Worm (Caenorhabditis elegans): ENCODE data around the gene nxf-1.

Gene nxf-1

ce11 chrV:14366487-14366962 lies 48.3 kb downstream of the nxf-1 start (continued):
- TF ChIP-seq sdz-12 (GFP tag; optimal IDR thresholded peaks at IDR 0.05), result no peak
- peak; percentile 96 for TF ChIP-seq hlh-11 (tag; optimal IDR thresholded peaks at IDR 0.05)
- TF ChIP-seq mes-2 (tag; optimal IDR thresholded peaks at IDR 0.05; ENCODE audit: poor library complexity, severe bottlenecking), result peak; percentile 56
- TF ChIP-seq ces-1 (GFP tag; optimal IDR thresholded peaks at IDR 0.05), result peak; percentile 22
- peak; percentile 50; the same call in 1 of the 2 replicates for TF ChIP-seq arid-1 (GFP tag; conservative IDR thresholded peaks at IDR 0.05)
- no peak for TF ChIP-seq nhr-111 (GFP tag; optimal IDR thresholded peaks at IDR 0.05)
- TF ChIP-seq Y75B8A.6 (GFP tag; IDR thresholded peaks at IDR 0.05), result no peak
- peak; percentile 68; the same call in 1 of the 2 replicates for TF ChIP-seq php-3 (GFP tag; IDR thresholded peaks at IDR 0.05)
- TF ChIP-seq ceh-20 (GFP tag; IDR thresholded peaks at IDR 0.05), result peak; percentile 66; the same call in 1 of the 2 replicates
- peak; percentile 22 for TF ChIP-seq nhr-25 (tag; optimal IDR thresholded peaks at IDR 0.05; ENCODE audit: borderline replicate concordance, insufficient read depth)
- no peak for TF ChIP-seq F26F4.8 (GFP tag; conservative IDR thresholded peaks at IDR 0.05)
- no peak for TF ChIP-seq F44E2.7 (GFP tag; IDR thresholded peaks at IDR 0.05)
- TF ChIP-seq rbr-2 (tag; optimal IDR thresholded peaks at IDR 0.05), result peak; percentile 87
- peak; percentile 27 for TF ChIP-seq duxl-1 (tag; optimal IDR thresholded peaks at IDR 0.05; ENCODE audit: poor library complexity)
- TF ChIP-seq set-16 (GFP tag; IDR thresholded peaks at IDR 0.05), result peak; percentile 100
- peak; percentile 80 for TF ChIP-seq egl-43 (GFP tag; IDR thresholded peaks at IDR 0.05)
- TF ChIP-seq F10B5.3 (tag; optimal IDR thresholded peaks at IDR 0.05), result peak; percentile 25
- no peak for TF ChIP-seq ZK337.2 (GFP tag; IDR thresholded peaks at IDR 0.05)
- TF ChIP-seq lin-38 (GFP tag; IDR thresholded peaks at IDR 0.05), result peak; percentile 55
- peak; percentile 46 for TF ChIP-seq daf-12 (tag; optimal IDR thresholded peaks at IDR 0.05)
- TF ChIP-seq tag-97 (GFP tag; IDR thresholded peaks at IDR 0.05), result no peak
- TF ChIP-seq nhr-41 (GFP tag; IDR thresholded peaks at IDR 0.05), result no peak
- TF ChIP-seq aly-2 (tag; optimal IDR thresholded peaks at IDR 0.05), result no peak
- peak; percentile 78 for TF ChIP-seq nhr-28 (tag; optimal IDR thresholded peaks at IDR 0.05)
- TF ChIP-seq R02D3.7 (tag; optimal IDR thresholded peaks at IDR 0.05), result no peak
- TF ChIP-seq zfp-3 (GFP tag; conservative IDR thresholded peaks at IDR 0.05), result no peak
- no peak for TF ChIP-seq ZK546.5 (tag; optimal IDR thresholded peaks at IDR 0.05)
- TF ChIP-seq Y5F2A.4 (GFP tag; optimal IDR thresholded peaks at IDR 0.05), result no peak
- TF ChIP-seq snpc-4 (tag; optimal IDR thresholded peaks at IDR 0.05), result no peak
- TF ChIP-seq madf-9 (GFP tag; conservative IDR thresholded peaks at IDR 0.05), result peak; percentile 99
- TF ChIP-seq dve-1 (tag; optimal IDR thresholded peaks at IDR 0.05; ENCODE audit: insufficient read depth), result peak; percentile 81
- TF ChIP-seq nhr-42 (GFP tag; IDR thresholded peaks at IDR 0.05), result 0 out of 2 replicates have a peak, but pooled peaks have one; percentile 56
- no peak for TF ChIP-seq daf-19 (GFP tag; conservative IDR thresholded peaks at IDR 0.05)
- TF ChIP-seq nhr-11 (tag; optimal IDR thresholded peaks at IDR 0.05), result peak; percentile 64
- TF ChIP-seq nhr-6 (tag; optimal IDR thresholded peaks at IDR 0.05), result peak; percentile 27
- no peak for TF ChIP-seq pqm-1 (tag; optimal IDR thresholded peaks at IDR 0.05)

- no peak for TF ChIP-seq dmd-8 (GFP tag; IDR thresholded peaks at IDR 0.05)
- no peak for TF ChIP-seq sdz-12 (GFP tag; optimal IDR thresholded peaks at IDR 0.05)
- peak; percentile 26 for TF ChIP-seq rbr-2 (tag; optimal IDR thresholded peaks at IDR 0.05)
- peak; percentile 44; the same call in 1 of the 2 replicates for TF ChIP-seq pha-4 (GFP tag; IDR thresholded peaks at IDR 0.05)
- TF ChIP-seq pha-4 (tag; optimal IDR thresholded peaks at IDR 0.05), result no peak
- peak; percentile 7 for TF ChIP-seq dve-1 (tag; optimal IDR thresholded peaks at IDR 0.05; ENCODE audit: insufficient read depth)
- peak; percentile 98 for TF ChIP-seq aha-1 (tag)
- TF ChIP-seq ztf-11 (tag; optimal IDR thresholded peaks at IDR 0.05), result no peak
- TF ChIP-seq ama-1 (optimal IDR thresholded peaks at IDR 0.05), result no peak
- TF ChIP-seq nhr-77 (tag; optimal IDR thresholded peaks at IDR 0.05), result no peak
- peak; percentile 38 for TF ChIP-seq mes-2 (tag; optimal IDR thresholded peaks at IDR 0.05; ENCODE audit: poor library complexity, severe bottlenecking)
- peak; percentile 51 to 88 for TF ChIP-seq lsy-2 (tag; optimal IDR thresholded peaks at IDR 0.05)
- peak; percentile 23 for TF ChIP-seq dmd-6 (GFP tag; IDR thresholded peaks at IDR 0.05)
- peak; percentile 52 for TF ChIP-seq mep-1 (tag; optimal IDR thresholded peaks at IDR 0.05)
- TF ChIP-seq duxl-1 (tag; optimal IDR thresholded peaks at IDR 0.05; ENCODE audit: poor library complexity), result peak; percentile 9
- no peak for TF ChIP-seq Y5F2A.4 (GFP tag; optimal IDR thresholded peaks at IDR 0.05)
- peak; percentile 30 for TF ChIP-seq lin-38 (GFP tag; IDR thresholded peaks at IDR 0.05)
- no peak for TF ChIP-seq zip-2 (tag; optimal IDR thresholded peaks at IDR 0.05)
- peak; percentile 52 for TF ChIP-seq mxl-3 (GFP tag; optimal IDR thresholded peaks at IDR 0.05)
- no peak for TF ChIP-seq gei-8 (GFP tag; optimal IDR thresholded peaks at IDR 0.05)
- TF ChIP-seq hlh-11 (tag; optimal IDR thresholded peaks at IDR 0.05), result peak; percentile 58
- peak; percentile 57 for TF ChIP-seq nhr-6 (tag; optimal IDR thresholded peaks at IDR 0.05)
These were observed 50.1 kb downstream of the nxf-1 start for ce11 chrV:14364586-14365248.
